Fruit fly (Drosophila melanogaster) whole organism, pupa: ENCODE measurements around the gene Ir68b.

Experiments used
- CG10348 ChIP-seq: fragments of 200-800 bp; sonication (Bioruptor generic); IDR thresholded peaks from 2 replicates; pipeline ENCODE4 v1.3.6; 2022; ENCODE audit warnings: missing biosample characterization, missing genetic modification characterization
- CG12605 ChIP-seq: fragments of 200-800 bp; sonication (Bioruptor generic); IDR thresholded peaks from 2 replicates; pipeline ENCODE4 v1.3.6; 2022; ENCODE audit warnings: missing biosample characterization, missing genetic modification characterization
- CG13204 ChIP-seq: fragments of 200-800 bp; sonication (Bioruptor generic); optimal IDR thresholded peaks from 2 replicates; lab custom pipeline; 2018; ENCODE audit warnings: missing biosample characterization, mild to moderate bottlenecking, missing genetic modification characterization, moderate library complexity
- CG14655 ChIP-seq: fragments of 200-800 bp; sonication (Bioruptor generic); optimal IDR thresholded peaks from 3 replicates; lab custom pipeline; 2017; ENCODE audit warnings: mild to moderate bottlenecking, missing biosample characterization, missing genetic modification reagents, missing genetic modification characterization
- CG15710 ChIP-seq: fragments of 200-800 bp; sonication (Bioruptor generic); optimal IDR thresholded peaks from 2 replicates; lab custom pipeline; 2018; ENCODE audit warnings: missing biosample characterization, mild to moderate bottlenecking, missing genetic modification characterization, moderate library complexity
- CG17806 ChIP-seq: fragments of 200-800 bp; sonication (Bioruptor generic); optimal IDR thresholded peaks from 2 replicates; lab custom pipeline; 2018; ENCODE audit warnings: missing biosample characterization, mild to moderate bottlenecking, missing genetic modification characterization, moderate library complexity
- CG32121 ChIP-seq: fragments of 200-800 bp; sonication (Bioruptor generic); IDR thresholded peaks from 2 replicates; pipeline ENCODE4 v1.3.6; 2022; ENCODE audit warnings: missing biosample characterization, missing genetic modification characterization
- CG34367 ChIP-seq: fragments of 200-800 bp; sonication (Bioruptor generic); optimal IDR thresholded peaks from 2 replicates; lab custom pipeline; 2018; ENCODE audit warnings: missing biosample characterization, mild to moderate bottlenecking, missing genetic modification characterization
- CG4496 ChIP-seq: fragments of 200-800 bp; sonication (Bioruptor generic); IDR thresholded peaks from 3 replicates; pipeline ENCODE4 v1.3.6; 2022; ENCODE audit warnings: missing biosample characterization, missing genetic modification characterization
- CG8159 ChIP-seq: fragments of 200-800 bp; sonication (Bioruptor generic); optimal IDR thresholded peaks from 3 replicates; lab custom pipeline; 2018; ENCODE audit warnings: missing biosample characterization, mild to moderate bottlenecking, missing genetic modification characterization, moderate library complexity
- CG8301 ChIP-seq: fragments of 200-800 bp; sonication (Bioruptor generic); optimal IDR thresholded peaks from 2 replicates; lab custom pipeline; 2018; ENCODE audit warnings: missing biosample characterization, mild to moderate bottlenecking, missing genetic modification characterization
- CG9948 ChIP-seq: fragments of 200-800 bp; sonication (Bioruptor generic); optimal IDR thresholded peaks from 2 replicates; lab custom pipeline; 2018; ENCODE audit warnings: missing biosample characterization, mild to moderate bottlenecking, missing genetic modification characterization, moderate library complexity
- D1 ChIP-seq: fragments of 200-800 bp; sonication (Bioruptor generic); optimal IDR thresholded peaks from 2 replicates; lab custom pipeline; 2018; ENCODE audit warnings: missing biosample characterization, mild to moderate bottlenecking, missing genetic modification characterization, moderate library complexity
- EcR ChIP-seq: fragments of 200-800 bp; sonication (Bioruptor generic); optimal IDR thresholded peaks from 3 replicates; lab custom pipeline; 2019; ENCODE audit warnings: missing biosample characterization, missing genetic modification characterization, mild to moderate bottlenecking, moderate library complexity, missing genetic modification reagents
- Ets98B ChIP-seq: fragments of 200-800 bp; sonication (Bioruptor generic); IDR thresholded peaks from 2 replicates; pipeline ENCODE4 v1.3.6; 2022; ENCODE audit warnings: missing biosample characterization, missing genetic modification characterization
- Pif1A ChIP-seq: fragments of 200-800 bp; sonication (Bioruptor generic); optimal IDR thresholded peaks from 3 replicates; lab custom pipeline; 2016; ENCODE audit warnings: missing biosample characterization, missing genetic modification characterization
- Pif1B ChIP-seq: fragments of 200-800 bp; sonication (Bioruptor generic); optimal IDR thresholded peaks from 3 replicates; lab custom pipeline; 2016; ENCODE audit warnings: missing biosample characterization, missing genetic modification characterization
- Snoo ChIP-seq: fragments of 200-800 bp; sonication (Bioruptor generic); optimal IDR thresholded peaks from 3 replicates; lab custom pipeline; 2017; ENCODE audit warnings: missing biosample characterization, mild to moderate bottlenecking, missing genetic modification characterization, inconsistent platforms
- fd96Ca ChIP-seq: fragments of 200-800 bp; sonication (Bioruptor generic); IDR thresholded peaks from 3 replicates; pipeline ENCODE4 v1.3.6; 2022; ENCODE audit warnings: missing biosample characterization, missing genetic modification characterization
- gl ChIP-seq: fragments of 200-800 bp; sonication (Bioruptor generic); optimal IDR thresholded peaks from 2 replicates; lab custom pipeline; 2018; ENCODE audit warnings: missing biosample characterization, mild to moderate bottlenecking, missing genetic modification characterization
- rn ChIP-seq: fragments of 200-800 bp; sonication (Bioruptor generic); IDR thresholded peaks from 2 replicates; pipeline ENCODE4 v1.3.6; 2022; ENCODE audit warnings: missing biosample characterization, missing genetic modification characterization

Ir68b gene

DNA sequence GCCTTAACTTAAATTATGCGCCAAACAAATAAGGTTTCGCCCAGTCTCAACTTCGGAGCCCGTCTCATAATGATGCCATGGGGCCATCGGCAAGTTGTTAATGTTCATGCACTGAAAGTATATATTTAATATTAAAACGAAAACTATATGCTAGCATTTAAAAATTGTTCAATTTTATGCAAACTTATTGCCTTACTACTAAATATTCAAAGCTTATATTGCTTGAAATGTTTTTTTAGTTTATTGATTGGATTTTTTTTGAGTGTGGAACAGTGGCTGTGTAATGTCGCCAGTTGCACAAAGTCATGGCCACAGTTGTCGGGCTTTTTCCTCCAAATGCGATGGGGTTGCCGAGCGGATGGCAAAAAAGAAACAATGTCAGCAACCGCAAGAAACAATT is 13.0 kb downstream of the Ir68b start:
- TF ChIP-seq CG32121 (peak; percentile 74), Ets98B (GFP tag; lab: Robert Waterston, UW) (peak; percentile 85), fd96Ca (GFP tag; lab: Robert Waterston, UW) (peak; percentile 69; the same call in 2 of the 3 replicates), D1 (tag; lab: Kevin White, UChicago) (peak; percentile 70), Pif1A (GFP tag; lab: Kevin White, UChicago) (peak; percentile 88), CG8301 (peak; percentile 80), CG9948 (tag; lab: Kevin White, UChicago) (peak; percentile 79), rn (GFP tag; lab: Robert Waterston, UW) (peak; percentile 76), CG4496 (peak; percentile 82), CG13204 (GFP tag; lab: Kevin White, UChicago) (no peak), gl (tag; lab: Kevin White, UChicago) (peak; percentile 63), CG15710 (peak; percentile 83), Pif1B (GFP tag; lab: Kevin White, UChicago) (peak; percentile 88), CG10348 (no peak), CG14655 (GFP tag; lab: Kevin White, UChicago) (peak; percentile 83), CG17806 (tag; lab: Kevin White, UChicago) (peak; percentile 90), CG34367 (tag; lab: Kevin White, UChicago) (peak; percentile 67), EcR (GFP tag; lab: Kevin White, UChicago) (peak; percentile 74), CG12605 (GFP tag; lab: Robert Waterston, UW) (peak; percentile 84), Snoo (peak; percentile 76), CG8159 (tag; lab: Kevin White, UChicago) (peak; percentile 92)

DNA sequence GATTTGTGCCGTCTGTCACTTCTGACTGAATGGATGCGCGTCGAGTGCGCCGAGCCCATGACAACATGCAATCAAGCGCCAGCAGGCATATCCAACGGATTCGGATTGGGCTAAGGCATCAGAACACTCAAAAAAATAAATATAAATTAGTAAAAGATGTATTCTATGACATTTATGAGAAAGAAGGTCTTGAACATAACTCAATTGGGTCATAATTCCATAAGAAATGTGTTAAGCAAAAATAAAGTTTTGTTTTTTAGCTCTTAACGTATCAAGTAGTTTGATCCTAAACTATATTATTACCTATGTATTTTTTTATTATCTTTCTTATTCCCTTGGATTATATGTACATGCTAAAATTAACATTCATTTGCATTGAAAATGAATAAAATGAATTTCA is 13.6 kb downstream of the Ir68b start:
- TF ChIP-seq CG13204 (GFP tag; lab: Kevin White, UChicago) (no peak), CG4496 (no peak), Pif1B (GFP tag; lab: Kevin White, UChicago) (no peak), CG10348 (no peak), Pif1A (GFP tag; lab: Kevin White, UChicago) (no peak), Snoo (no peak), fd96Ca (GFP tag; lab: Robert Waterston, UW) (no peak), CG8301 (no peak), CG12605 (GFP tag; lab: Robert Waterston, UW) (no peak), CG32121 (no peak), CG9948 (tag; lab: Kevin White, UChicago) (peak; percentile 54), rn (GFP tag; lab: Robert Waterston, UW) (no peak), EcR (GFP tag; lab: Kevin White, UChicago) (no peak), CG8159 (tag; lab: Kevin White, UChicago) (peak; percentile 57), CG14655 (GFP tag; lab: Kevin White, UChicago) (no peak), CG15710 (peak; percentile 44), CG34367 (tag; lab: Kevin White, UChicago) (peak; percentile 51), CG17806 (tag; lab: Kevin White, UChicago) (peak; percentile 56), D1 (tag; lab: Kevin White, UChicago) (no peak), gl (tag; lab: Kevin White, UChicago) (no peak), Ets98B (GFP tag; lab: Robert Waterston, UW) (no peak)

DNA sequence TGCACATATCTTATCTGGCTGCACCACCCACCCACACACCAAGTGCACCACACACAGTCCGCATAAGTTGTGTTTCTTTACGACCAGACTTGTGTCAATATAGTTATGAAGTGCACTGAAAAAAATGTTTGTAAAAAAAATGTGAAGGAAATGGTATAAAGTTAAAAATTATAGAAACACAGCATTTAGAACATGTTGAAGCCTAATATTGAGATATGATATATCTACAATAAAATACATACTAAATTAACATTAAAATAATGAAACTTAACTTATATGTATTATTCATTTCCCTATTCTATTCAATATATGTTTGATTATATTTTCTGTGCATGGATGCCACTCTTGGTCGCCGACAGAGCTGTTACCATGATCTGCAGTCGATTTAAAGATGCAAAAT is 14.2 kb downstream of the Ir68b start:
- TF ChIP-seq CG15710 (peak; percentile 39), CG8159 (tag; lab: Kevin White, UChicago) (peak; percentile 73), CG14655 (GFP tag; lab: Kevin White, UChicago) (peak; percentile 59), CG4496 (no peak), EcR (GFP tag; lab: Kevin White, UChicago) (no peak), CG8301 (peak; percentile 38), CG17806 (tag; lab: Kevin White, UChicago) (peak; percentile 47), CG10348 (no peak), CG9948 (tag; lab: Kevin White, UChicago) (peak; percentile 55)

DNA sequence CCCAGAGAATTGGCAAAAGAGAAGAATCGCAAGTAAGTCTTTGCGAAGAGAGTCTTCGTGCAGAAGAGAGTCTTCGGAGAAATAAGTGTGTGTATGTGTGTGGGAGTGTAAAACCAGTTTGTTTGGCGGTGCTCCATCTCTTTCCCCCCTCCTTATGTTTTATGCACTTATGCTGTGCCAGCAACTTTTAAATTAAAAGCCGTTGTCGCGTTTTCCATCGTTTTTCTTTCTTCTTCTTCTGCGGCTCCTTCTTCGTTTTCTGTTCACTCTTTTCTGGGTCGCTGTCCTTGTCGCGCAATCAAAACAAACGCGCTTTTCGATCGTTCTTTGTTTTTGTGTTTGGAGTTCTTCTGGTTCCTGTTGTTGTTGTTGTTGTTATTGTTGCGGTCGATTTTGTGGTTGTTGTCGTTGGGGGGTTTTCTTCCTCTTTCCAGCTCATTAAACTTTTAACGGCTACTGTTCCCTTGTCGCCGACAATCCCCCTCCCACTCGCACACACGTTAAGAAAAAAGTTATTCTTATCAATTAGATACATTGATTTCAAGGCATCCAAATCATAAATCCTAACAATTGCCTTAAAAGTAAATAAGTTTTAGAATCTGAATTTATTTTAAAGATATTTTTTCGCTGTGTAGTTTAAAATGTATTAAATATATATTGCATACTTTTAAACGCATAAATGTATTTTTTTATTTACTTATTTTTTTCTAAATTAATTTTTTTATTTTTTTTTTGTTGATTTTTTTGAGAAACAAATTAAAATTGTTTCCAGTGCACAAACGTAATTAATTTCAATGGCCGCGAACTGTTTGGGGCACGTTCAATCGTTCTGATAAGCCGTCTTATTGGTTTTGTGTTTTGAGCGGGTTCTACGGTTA is 15.9 kb downstream of the Ir68b start:
- TF ChIP-seq EcR (GFP tag; lab: Kevin White, UChicago): peak; percentile 96
- no peak for TF ChIP-seq fd96Ca (GFP tag; lab: Robert Waterston, UW)
- peak; percentile 92 for TF ChIP-seq D1 (tag; lab: Kevin White, UChicago)
- TF ChIP-seq Pif1B (GFP tag; lab: Kevin White, UChicago): peak; percentile 64
- TF ChIP-seq CG32121: no peak
- TF ChIP-seq Snoo: peak; percentile 85
- peak; percentile 86 for TF ChIP-seq CG15710
- peak; percentile 90 for TF ChIP-seq CG8159 (tag; lab: Kevin White, UChicago)
- no peak for TF ChIP-seq CG10348
- peak; percentile 60; the same call in 1 of the 2 replicates for TF ChIP-seq rn (GFP tag; lab: Robert Waterston, UW)
- TF ChIP-seq CG8301: peak; percentile 65
- TF ChIP-seq Ets98B (GFP tag; lab: Robert Waterston, UW): no peak; the same call in 1 of the 2 replicates
- peak; percentile 91 for TF ChIP-seq CG9948 (tag; lab: Kevin White, UChicago)
- peak; percentile 81 for TF ChIP-seq CG14655 (GFP tag; lab: Kevin White, UChicago)
- TF ChIP-seq gl (tag; lab: Kevin White, UChicago): no peak
- TF ChIP-seq CG17806 (tag; lab: Kevin White, UChicago): peak; percentile 84
- TF ChIP-seq Pif1A (GFP tag; lab: Kevin White, UChicago): peak; percentile 61
- TF ChIP-seq CG4496: no peak
- peak; percentile 44; the same call in 1 of the 2 replicates for TF ChIP-seq CG12605 (GFP tag; lab: Robert Waterston, UW)
- peak; percentile 77 for TF ChIP-seq CG34367 (tag; lab: Kevin White, UChicago)
- TF ChIP-seq CG13204 (GFP tag; lab: Kevin White, UChicago): peak; percentile 36
